Worm (Caenorhabditis elegans): ENCODE data around the gene str-7.

DNA sequence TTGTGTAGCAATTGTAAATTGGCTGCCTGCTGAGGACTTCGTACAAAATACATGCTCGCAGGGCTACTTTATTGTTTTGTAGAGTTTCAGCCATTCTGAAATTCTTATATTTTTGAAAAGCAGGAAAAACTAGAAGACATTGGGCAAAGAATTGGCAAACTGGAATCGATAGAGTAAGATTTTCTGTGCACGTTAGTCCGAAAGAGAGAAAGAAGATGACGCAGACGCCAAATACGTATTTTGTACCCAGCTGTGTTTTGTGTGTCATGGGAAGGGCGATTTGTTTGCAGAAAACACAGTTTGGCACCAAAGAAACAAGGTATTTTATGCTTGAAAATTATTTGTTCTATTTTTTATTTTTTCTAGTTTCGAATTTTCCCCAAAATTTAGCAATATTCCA, 28.1 kb upstream of the str-7 start, which contains the start of gene fbxa-143:
- TF ChIP-seq tab-1 (GFP tag; IDR thresholded peaks at IDR 0.05) (no peak), ztf-29 (GFP tag; IDR thresholded peaks at IDR 0.05) (no peak), flt-1 (GFP tag; IDR thresholded peaks at IDR 0.05) (no peak), med-1 (GFP tag; optimal IDR thresholded peaks at IDR 0.05; ENCODE audit: insufficient read depth) (no peak), ztf-23 (GFP tag; IDR thresholded peaks at IDR 0.05) (no peak), T22C8.4 (GFP tag; IDR thresholded peaks at IDR 0.05) (no peak)
